Fruit fly (Drosophila melanogaster) ovary, adult (tissue): Measurements from ENCODE around the gene Culd.

Experiments
- CG17801 ChIP-seq: fragments of 200-800 bp; optimal IDR thresholded peaks from 2 replicates; lab custom pipeline; 2019; ENCODE audit warnings: missing biosample characterization, mild to moderate bottlenecking, missing genetic modification characterization, moderate library complexity; ENCODE audit not compliant: partially characterized antibody

Gene Culd

DNA sequence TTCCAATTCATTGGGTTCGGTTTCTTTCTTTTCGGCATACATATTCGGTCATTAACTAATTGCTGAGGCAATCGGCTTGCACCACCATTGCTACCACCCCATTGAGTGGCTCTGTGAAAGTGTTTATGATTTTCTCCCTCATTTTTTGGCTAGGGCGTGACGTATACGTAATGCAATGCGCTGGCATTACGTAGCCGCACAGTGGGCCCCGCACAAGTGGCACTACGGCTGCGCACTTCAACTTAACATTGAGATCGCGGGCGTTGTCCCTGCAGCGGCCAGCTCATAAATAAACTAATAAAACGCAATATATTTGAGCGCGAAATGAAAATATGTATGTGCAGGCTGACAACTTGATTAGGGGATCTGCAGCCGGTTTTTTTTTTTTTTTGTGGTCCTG, 24.7 kb downstream of the Culd start:
- TF ChIP-seq CG17801, result no peak

dm6 chr3L:8329005-8329404, 27.1 kb downstream of the Culd start:
- no peak for TF ChIP-seq CG17801

DNA sequence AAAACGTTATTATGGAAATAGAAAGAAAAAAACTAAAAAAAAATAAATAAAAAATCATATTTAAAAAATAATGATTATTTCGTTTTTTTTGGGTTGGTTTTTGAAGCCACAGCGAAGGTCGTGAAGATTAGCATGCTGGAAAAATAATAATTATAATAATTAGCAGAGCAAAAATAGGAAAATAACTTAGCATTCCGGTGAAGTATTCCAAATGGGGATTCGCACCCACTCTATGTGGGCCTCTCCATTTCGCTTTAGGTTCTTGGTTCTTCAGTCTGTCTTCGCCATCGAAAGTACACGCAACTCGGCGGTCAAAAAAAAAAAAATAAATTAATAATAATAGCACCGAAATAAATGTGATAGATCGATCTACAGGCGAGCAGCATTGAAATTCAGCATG, 27.8 kb downstream of the Culd start, which contains the start of gene CG34462:
Gene CG34462, plus strand, starts transcription at position 301 of the 400 bp plus-strand sequence.
- TF ChIP-seq CG17801, result no peak

dm6 chr3L:8325559-8325958, 30.5 kb downstream of the Culd start, which contains the start of gene CG34461:
Gene CG34461 (plus strand): TSS chr3L:8325859.
- no peak for TF ChIP-seq CG17801

dm6 chr3L:8323817-8324216, 32.3 kb downstream of the Culd start:
- no peak for TF ChIP-seq CG17801

DNA sequence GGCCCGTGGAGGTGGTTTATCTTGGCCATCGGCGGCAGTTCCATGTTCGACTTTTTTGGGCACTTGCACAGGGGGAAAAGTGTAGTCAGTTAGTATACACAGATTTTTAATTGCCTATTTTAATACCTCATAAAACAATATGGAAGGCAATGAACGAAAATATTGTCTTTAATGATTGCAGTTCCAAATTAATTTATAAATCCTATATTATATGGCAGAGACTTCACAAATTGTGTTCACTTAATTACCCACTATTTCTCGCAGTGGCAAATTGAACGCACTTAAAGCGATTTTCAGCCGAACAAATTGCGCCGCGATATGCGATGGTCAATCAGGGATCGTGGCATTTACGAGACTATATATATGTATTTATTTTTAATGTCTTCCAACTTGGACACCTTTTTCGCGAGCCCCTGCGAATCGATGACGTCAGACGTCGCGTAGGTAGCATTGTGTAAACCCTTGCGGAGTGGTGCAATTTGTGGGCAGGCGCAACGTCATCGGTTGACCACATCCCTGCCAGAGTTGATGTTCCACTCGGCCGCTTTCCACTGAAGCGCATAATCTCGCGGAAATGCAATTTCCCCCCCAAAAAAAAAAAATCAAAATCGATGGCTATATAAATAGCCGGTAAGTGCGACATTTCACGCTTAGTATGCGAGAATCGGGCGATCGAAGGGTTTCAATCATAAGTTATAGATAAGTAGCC, 35.8 kb downstream of the Culd start, which contains the start of gene CG13670:
Gene CG13670, plus strand, starts transcription at position 659 of the 709 bp plus-strand sequence.
- no peak for TF ChIP-seq CG17801

DNA sequence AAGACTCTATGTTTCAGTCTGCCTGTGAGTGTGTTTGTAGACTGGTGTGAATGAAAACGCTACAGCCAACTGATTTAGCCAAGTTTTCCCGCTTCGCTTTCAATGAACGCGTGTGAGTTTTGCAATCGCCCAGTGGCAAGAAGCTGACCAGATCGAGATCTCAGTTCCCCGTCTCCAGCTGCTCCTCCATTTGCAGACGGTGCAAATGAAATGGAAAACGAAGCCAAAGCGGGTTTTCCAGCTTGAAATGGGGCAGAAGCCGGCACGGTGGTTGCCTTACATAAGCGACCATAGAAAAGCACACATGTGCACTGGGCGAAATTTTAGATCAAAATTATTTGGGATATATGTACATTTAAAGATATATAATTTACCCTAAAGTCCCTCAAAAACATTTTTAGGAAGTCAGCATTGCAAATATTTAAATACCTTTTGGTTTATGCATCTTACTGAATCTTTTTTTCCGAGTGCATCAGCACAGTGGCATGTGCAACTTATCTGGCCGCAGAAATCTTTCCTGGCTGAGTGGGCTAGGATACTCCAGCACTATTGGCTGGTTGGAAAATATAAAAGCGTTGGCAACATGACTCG, 37.1 kb downstream of the Culd start, which contains the start of gene CG43059:
Gene CG43059, minus strand, starts transcription at position 51 of the 591 bp plus-strand sequence.
- no peak for TF ChIP-seq CG17801

dm6 chr3L:8315141-8315816, 40.8 kb downstream of the Culd start, which contains the start of gene Cpsf6:
Gene Cpsf6 (minus strand): TSS chr3L:8315502.
- peak; percentile 3 for TF ChIP-seq CG17801

dm6 chr3L:8314788-8315140, 41.3 kb downstream of the Culd start:
- TF ChIP-seq CG17801, result no peak

DNA sequence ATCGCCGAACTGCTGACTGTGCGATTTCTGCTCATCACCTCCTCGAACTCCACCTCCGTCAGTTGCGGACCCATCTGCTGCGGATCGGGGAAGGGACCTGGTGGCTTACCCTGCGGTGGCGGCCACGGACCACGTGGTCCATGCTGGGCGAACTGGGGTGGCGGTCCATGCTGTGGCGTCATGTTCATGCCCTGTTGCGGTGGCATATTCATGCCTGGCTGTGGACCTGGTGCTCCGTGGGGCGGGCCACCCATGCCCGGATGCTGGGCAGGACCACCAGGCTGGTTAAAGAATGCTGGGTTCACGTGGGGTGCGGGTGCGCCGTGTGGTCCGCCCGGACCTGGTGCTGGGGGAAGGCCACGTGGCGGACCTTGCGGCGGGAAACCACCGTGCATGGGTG, 43.8 kb downstream of the Culd start:
- TF ChIP-seq CG17801, result no peak

- TF ChIP-seq CG17801, result peak; percentile 47
These were observed 47.2 kb downstream of the Culd start, which contains the start of gene BI-1 for dm6 chr3L:8308891-8309352. Gene BI-1 (minus strand): TSS chr3L:8308941.

DNA sequence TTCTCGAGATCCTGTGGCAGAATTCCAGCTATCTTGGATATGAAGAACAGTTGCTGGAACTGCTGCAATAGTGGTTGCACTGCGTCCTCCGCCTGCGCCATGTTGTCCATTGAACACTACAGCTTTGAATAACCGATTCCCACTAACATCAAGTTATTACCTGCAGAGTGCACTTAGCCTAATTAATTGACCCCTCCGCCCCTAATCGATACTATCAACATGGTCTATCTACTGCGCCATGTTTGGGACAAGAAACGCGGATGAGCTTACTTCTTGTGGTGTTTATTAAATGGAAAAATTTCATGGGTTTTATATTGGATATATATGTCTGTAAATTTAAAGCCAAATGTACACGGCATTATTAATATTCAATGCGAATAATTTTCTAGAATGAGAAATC, 49.2 kb downstream of the Culd start, which contains the start of gene Gr66a:
Gene Gr66a, minus strand, starts transcription at position 101 of the 400 bp plus-strand sequence.
- TF ChIP-seq CG17801, result no peak

DNA sequence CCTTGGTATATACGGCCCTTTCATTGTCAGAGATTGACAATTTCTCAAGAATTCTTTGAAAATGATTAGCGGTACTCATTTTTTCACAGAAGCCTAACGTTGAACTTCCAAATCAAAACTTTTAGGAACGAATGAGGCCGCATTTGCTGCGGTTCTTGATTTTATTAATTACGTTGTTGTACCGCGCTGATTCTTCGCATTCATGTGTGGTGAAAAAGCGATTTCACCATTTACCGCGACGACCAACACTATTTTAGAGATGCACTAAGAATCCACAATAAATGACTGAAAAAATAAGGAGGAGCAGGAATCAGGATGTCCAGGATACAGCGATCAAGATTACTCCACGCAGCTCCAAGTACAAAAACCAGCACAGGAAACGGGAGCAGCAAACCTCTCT, 52.2 kb downstream of the Culd start, which contains the start of the genes CG7194 and Sbp2:
Gene CG7194, minus strand, starts transcription at position 148 of the 400 bp plus-strand sequence.
Gene Sbp2, plus strand, starts transcription at position 246 of the 400 bp plus-strand sequence.
- no peak for TF ChIP-seq CG17801
